Worm (Caenorhabditis elegans) whole organism, young adult: Measurements from ENCODE around the gene try-1.

Source experiments
- D2030.7 ChIP-seq: fragments of 200-800 bp; sonication (Bioruptor generic); IDR thresholded peaks from 2 replicates; pipeline ENCODE4 v1.3.6; 2022; ENCODE audit warnings: missing genetic modification reagents, missing genetic modification characterization, missing compliant biosample characterization
- F10E7.11 ChIP-seq: sonication (generic microtip); optimal IDR thresholded peaks from 2 replicates; lab custom pipeline; 2017; ENCODE audit warnings: mild to moderate bottlenecking, missing genetic modification characterization, moderate library complexity, missing compliant biosample characterization
- F23B12.7 ChIP-seq: sonication (generic microtip); optimal IDR thresholded peaks from 2 replicates; lab custom pipeline; 2017; ENCODE audit warnings: missing genetic modification characterization, mild to moderate bottlenecking, missing compliant biosample characterization, antibody characterized with exemption, moderate library complexity; ENCODE audit not compliant: insufficient read depth
- F49E8.2 ChIP-seq: sonication (generic microtip); optimal IDR thresholded peaks from 3 replicates; lab custom pipeline; 2017; ENCODE audit warnings: missing genetic modification characterization, mild to moderate bottlenecking, missing compliant biosample characterization, antibody characterized with exemption, moderate library complexity; ENCODE audit not compliant: insufficient read depth
- F52B5.7 ChIP-seq: sonication (generic microtip); optimal IDR thresholded peaks from 2 replicates; lab custom pipeline; 2016; ENCODE audit warnings: mild to moderate bottlenecking, missing genetic modification characterization, missing compliant biosample characterization
- K12H6.12 ChIP-seq: fragments of 200-800 bp; sonication (Bioruptor generic); optimal IDR thresholded peaks from 2 replicates; lab custom pipeline; 2018; ENCODE audit warnings: mild to moderate bottlenecking, missing genetic modification characterization, missing compliant biosample characterization
- Y53G8AR.9 ChIP-seq: fragments of 200-800 bp; sonication (Bioruptor generic); conservative IDR thresholded peaks from 2 replicates; pipeline ENCODE4 v1.3.6; 2022; ENCODE audit warnings: missing genetic modification reagents, missing genetic modification characterization, missing compliant biosample characterization
- aptf-2 ChIP-seq: fragments of 200-800 bp; sonication (Bioruptor generic); conservative IDR thresholded peaks from 2 replicates; pipeline ENCODE4 v1.3.6; 2022; ENCODE audit warnings: missing genetic modification reagents, missing genetic modification characterization, missing compliant biosample characterization
- atf-7 ChIP-seq: sonication (generic microtip); optimal IDR thresholded peaks from 2 replicates; lab custom pipeline; 2017; ENCODE audit warnings: mild to moderate bottlenecking, missing genetic modification characterization, missing compliant biosample characterization
- attf-3 ChIP-seq: fragments of 200-800 bp; sonication (Bioruptor generic); conservative IDR thresholded peaks from 2 replicates; pipeline ENCODE4 v1.3.6; 2022; ENCODE audit warnings: missing genetic modification reagents, missing genetic modification characterization, missing compliant biosample characterization
- attf-5 ChIP-seq: fragments of 200-800 bp; sonication (Bioruptor generic); optimal IDR thresholded peaks from 2 replicates; lab custom pipeline; 2018; ENCODE audit warnings: mild to moderate bottlenecking, missing genetic modification characterization, missing compliant biosample characterization
- attf-6 ChIP-seq: fragments of 200-800 bp; sonication (Bioruptor generic); IDR thresholded peaks from 2 replicates; pipeline ENCODE4 v1.3.6; 2022; ENCODE audit warnings: missing genetic modification reagents, missing genetic modification characterization, missing compliant biosample characterization
- bed-1 ChIP-seq: fragments of 200-800 bp; sonication (Bioruptor generic); IDR thresholded peaks from 2 replicates; pipeline ENCODE4 v1.3.6; 2022; ENCODE audit warnings: missing genetic modification reagents, missing genetic modification characterization, missing compliant biosample characterization
- bed-2 ChIP-seq: fragments of 200-800 bp; sonication (Bioruptor generic); IDR thresholded peaks from 2 replicates; pipeline ENCODE4 v1.3.6; 2022; ENCODE audit warnings: missing genetic modification reagents, missing genetic modification characterization, missing compliant biosample characterization
- ceh-100 ChIP-seq: fragments of 200-800 bp; sonication (Bioruptor generic); IDR thresholded peaks from 2 replicates; pipeline ENCODE4 v1.3.6; 2022; ENCODE audit warnings: missing genetic modification reagents, missing genetic modification characterization, missing compliant biosample characterization
- ceh-27 ChIP-seq: fragments of 200-800 bp; sonication (Bioruptor generic); optimal IDR thresholded peaks from 2 replicates; lab custom pipeline; 2018; ENCODE audit warnings: mild to moderate bottlenecking, missing genetic modification characterization, moderate library complexity, missing compliant biosample characterization
- dox-1 ChIP-seq: fragments of 200-800 bp; sonication (Bioruptor generic); IDR thresholded peaks from 2 replicates; pipeline ENCODE4 v1.3.6; 2022; ENCODE audit warnings: missing genetic modification reagents, missing genetic modification characterization, missing compliant biosample characterization
- dpl-1 ChIP-seq: fragments of 150-350 bp; optimal IDR thresholded peaks from 2 replicates; lab custom pipeline; 2014; ENCODE audit warnings: missing biosample characterization, missing genetic modification reagents, missing genetic modification characterization
- hmg-1.2 ChIP-seq: fragments of 200-800 bp; sonication (Bioruptor generic); IDR thresholded peaks from 2 replicates; pipeline ENCODE4 v1.3.6; 2022; ENCODE audit warnings: missing genetic modification reagents, missing genetic modification characterization, missing compliant biosample characterization
- lin-35 ChIP-seq, 3 experiments: fragments of 150-350 bp in 2 of 3; sonication (generic microtip) in 1 of 3; optimal IDR thresholded peaks; 2 replicates each; lab custom pipeline; 2014 to 2018; ENCODE audit warnings: missing biosample characterization in 3 of 3, missing genetic modification characterization in 3 of 3, missing genetic modification reagents in 3 of 3
- lin-40 ChIP-seq: sonication (generic microtip); optimal IDR thresholded peaks from 2 replicates; lab custom pipeline; 2016; ENCODE audit warnings: missing genetic modification characterization, mild to moderate bottlenecking, missing compliant biosample characterization, missing genotype, missing genetic modification reagents
- lsl-1 ChIP-seq: fragments of 200-800 bp; sonication (Bioruptor generic); optimal IDR thresholded peaks from 2 replicates; lab custom pipeline; 2018; ENCODE audit warnings: mild to moderate bottlenecking, missing genetic modification characterization, moderate library complexity, missing compliant biosample characterization
- mcd-1 ChIP-seq: fragments of 200-800 bp; sonication (Bioruptor generic); IDR thresholded peaks from 2 replicates; pipeline ENCODE4 v1.3.6; 2022; ENCODE audit warnings: missing genetic modification reagents, missing genetic modification characterization, missing compliant biosample characterization
- nhr-179 ChIP-seq: sonication (generic microtip); optimal IDR thresholded peaks from 2 replicates; lab custom pipeline; 2016; ENCODE audit warnings: mild to moderate bottlenecking, missing genetic modification characterization, missing compliant biosample characterization
- nhr-80 ChIP-seq: sonication (generic microtip); optimal IDR thresholded peaks from 2 replicates; lab custom pipeline; 2016; ENCODE audit warnings: missing genetic modification characterization, missing compliant biosample characterization
- pbrm-1 ChIP-seq: fragments of 200-800 bp; sonication (Bioruptor generic); IDR thresholded peaks from 2 replicates; pipeline ENCODE4 v1.3.6; 2022; ENCODE audit warnings: missing genetic modification reagents, missing genetic modification characterization, missing compliant biosample characterization
- pha-4 ChIP-seq: fragments of 150-350 bp; sonication (generic microtip); optimal IDR thresholded peaks from 2 replicates; lab custom pipeline; 2014; ENCODE audit warnings: missing biosample characterization, missing genetic modification reagents, missing genetic modification characterization
- rcor-1 ChIP-seq: fragments of 200-800 bp; sonication (Bioruptor generic); IDR thresholded peaks from 2 replicates; pipeline ENCODE4 v1.3.6; 2022; ENCODE audit warnings: missing genetic modification reagents, missing genetic modification characterization, missing compliant biosample characterization
- rpc-1 ChIP-seq, 2 experiments: fragments of 150-350 bp in 1 of 2; sonication (generic microtip) in 1 of 2; optimal IDR thresholded peaks; 2 replicates each; lab custom pipeline; 2014 to 2018; ENCODE audit warnings: missing biosample characterization in 1 of 2, missing genetic modification characterization in 1 of 2, missing genetic modification reagents in 1 of 2, missing genotype in 1 of 2
- snpc-1.3 ChIP-seq: sonication (generic microtip); optimal IDR thresholded peaks from 2 replicates; lab custom pipeline; 2017; ENCODE audit warnings: missing genetic modification characterization, mild to moderate bottlenecking, missing compliant biosample characterization, antibody characterized with exemption, moderate library complexity, missing genotype, missing genetic modification reagents; ENCODE audit not compliant: insufficient read depth
- snpc-4 ChIP-seq, 5 experiments: fragments of 150-350 bp in 1 of 5; sonication (generic microtip) in 4 of 5; optimal IDR thresholded peaks; 2 replicates each; lab custom pipeline; 2014 to 2018; ENCODE audit warnings: missing genetic modification characterization in 5 of 5, missing biosample characterization in 3 of 5, antibody characterized with exemption in 2 of 5, mild to moderate bottlenecking in 2 of 5, missing compliant biosample characterization in 2 of 5, missing genotype in 2 of 5, moderate library complexity in 2 of 5, missing genetic modification reagents in 1 of 5
- tbp1 ChIP-seq: fragments of 200-800 bp; sonication (Bioruptor generic); optimal IDR thresholded peaks from 2 replicates; lab custom pipeline; 2018; ENCODE audit warnings: mild to moderate bottlenecking, missing genetic modification characterization, missing compliant biosample characterization
- unc-130 ChIP-seq: sonication (generic microtip); optimal IDR thresholded peaks from 2 replicates; lab custom pipeline; 2016; ENCODE audit warnings: missing genetic modification reagents, missing genetic modification characterization, missing compliant biosample characterization
- zim-3 ChIP-seq: sonication (generic microtip); optimal IDR thresholded peaks from 2 replicates; lab custom pipeline; 2017; ENCODE audit warnings: mild to moderate bottlenecking, missing genetic modification characterization, moderate library complexity, missing compliant biosample characterization
- ztf-26 ChIP-seq: sonication (generic microtip); optimal IDR thresholded peaks from 2 replicates; lab custom pipeline; 2017; ENCODE audit warnings: missing genetic modification characterization, missing compliant biosample characterization
- ztf-28 ChIP-seq: fragments of 200-800 bp; sonication (Bioruptor generic); IDR thresholded peaks from 2 replicates; pipeline ENCODE4 v1.3.6; 2022; ENCODE audit warnings: missing genetic modification reagents, missing genetic modification characterization, missing compliant biosample characterization

try-1 gene

DNA sequence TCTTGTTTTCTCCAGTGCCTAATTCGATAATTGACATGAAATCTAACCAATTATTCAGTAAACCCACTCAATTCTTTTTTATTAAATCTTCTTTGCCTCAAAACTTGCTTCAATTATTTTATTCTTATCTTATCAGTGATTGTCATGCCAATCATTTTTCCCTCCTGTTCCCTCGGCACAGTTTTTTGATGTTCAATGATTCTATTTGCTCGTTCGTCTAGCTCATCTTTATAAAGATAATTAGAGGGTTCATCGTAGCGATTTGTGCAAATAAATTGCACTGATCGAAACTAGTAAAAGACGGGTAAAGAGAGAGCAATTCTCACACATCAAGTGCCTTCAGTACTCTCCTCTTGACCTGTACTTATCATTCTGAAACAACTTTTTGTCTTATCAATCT lies 18.3 kb upstream of the try-1 start:
- TF ChIP-seq nhr-80 (tag; lab: Kevin White, UChicago) (peak; percentile 81), tbp1 (no peak)

ce11 chrII:4966576-4966975 lies 17.2 kb upstream of the try-1 start:
- no peak for TF ChIP-seq dpl-1
- no peak for TF ChIP-seq ztf-28 (GFP tag; lab: Robert Waterston, UW)
- TF ChIP-seq bed-2 (GFP tag; lab: Robert Waterston, UW): no peak

ce11 chrII:4960690-4961089 lies 11.4 kb upstream of the try-1 start:
- TF ChIP-seq zim-3 (tag; lab: Kevin White, UChicago) (no peak), nhr-80 (tag; lab: Kevin White, UChicago) (peak; percentile 45)

DNA sequence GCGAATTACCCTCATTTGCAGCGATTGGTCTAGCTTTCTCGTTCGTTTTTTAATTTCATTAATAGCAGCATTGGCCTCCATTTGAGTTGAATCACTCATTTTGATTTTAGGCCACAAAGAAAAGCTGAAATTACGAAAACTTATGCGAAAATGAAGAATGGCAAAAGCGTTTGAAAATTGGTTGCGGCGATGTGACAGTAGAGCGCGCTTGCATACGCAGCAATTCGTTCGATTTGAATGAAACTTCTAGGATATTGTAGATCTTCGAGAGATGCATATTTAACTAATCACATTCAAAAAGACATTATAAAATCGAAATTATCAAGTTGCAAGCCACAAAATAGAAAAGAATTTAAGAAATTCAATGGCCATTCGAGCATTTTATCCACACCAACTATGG lies 10.4 kb upstream of the try-1 start, which contains the start of gene ulp-2:
Gene ulp-2 (minus strand): TSS at position 158 of the 400 bp plus-strand sequence.
- TF ChIP-seq hmg-1.2 (GFP tag; lab: Robert Waterston, UW): peak; percentile 15; the same call in 1 of the 2 replicates
- TF ChIP-seq bed-1 (GFP tag; lab: Robert Waterston, UW): no peak
- TF ChIP-seq, all 124 proteins: peak for 1

DNA sequence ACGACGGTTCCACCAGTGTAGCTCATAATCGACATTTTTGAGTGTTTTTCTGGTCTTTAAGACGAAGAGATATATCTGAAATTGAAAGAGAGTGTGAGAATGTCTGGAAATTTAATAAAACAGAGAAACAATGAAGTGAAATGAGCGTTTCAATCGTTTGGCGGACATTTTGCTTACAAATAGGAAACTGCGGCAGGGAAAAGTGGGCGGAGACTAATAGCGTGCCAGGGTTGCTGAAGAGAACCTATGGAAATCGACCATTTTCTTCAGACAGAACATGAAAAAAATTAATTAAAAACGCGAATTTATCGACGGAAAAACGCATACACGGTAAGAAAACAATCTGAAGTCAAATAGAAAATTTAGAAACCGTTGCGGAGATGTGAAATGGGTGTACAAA lies 6.0 kb upstream of the try-1 start, which contains the start of gene pbs-3:
Gene pbs-3 (minus strand): TSS at position 75 of the 400 bp plus-strand sequence.
- no peak for TF ChIP-seq nhr-179 (tag; lab: Kevin White, UChicago)
- 0 out of 2 replicates have a peak, but pooled peaks have one; percentile 44 for TF ChIP-seq aptf-2 (GFP tag; lab: Robert Waterston, UW)
- peak; percentile 31; the same call in 1 of the 2 replicates for TF ChIP-seq Y53G8AR.9 (GFP tag; lab: Robert Waterston, UW)
- peak; percentile 48 for TF ChIP-seq F49E8.2 (tag; lab: Kevin White, UChicago)
- no peak for TF ChIP-seq attf-6 (GFP tag; lab: Robert Waterston, UW)
- no peak for TF ChIP-seq atf-7 (tag; lab: Kevin White, UChicago)
- peak; percentile 93 for TF ChIP-seq ceh-100 (GFP tag; lab: Robert Waterston, UW)
- TF ChIP-seq F52B5.7: no peak
- peak; percentile 25 for TF ChIP-seq ceh-27 (GFP tag; lab: Kevin White, UChicago)
- TF ChIP-seq lsl-1: peak; percentile 30
- peak; percentile 64 for TF ChIP-seq mcd-1 (GFP tag; lab: Robert Waterston, UW)
- peak in 1 of 3 experiments; percentile 27 for TF ChIP-seq lin-35 (GFP tag; optimal IDR thresholded peaks at IDR 0.05; lab: Kevin White, UChicago)
- TF ChIP-seq hmg-1.2 (GFP tag; lab: Robert Waterston, UW): peak; percentile 5; the same call in 1 of the 2 replicates
- peak; percentile 53; the same call in 1 of the 2 replicates for TF ChIP-seq dox-1 (GFP tag; lab: Robert Waterston, UW)
- peak; percentile 13 for TF ChIP-seq pha-4
- TF ChIP-seq attf-5 (GFP tag; lab: Kevin White, UChicago): peak; percentile 81
- TF ChIP-seq snpc-1.3: peak; percentile 34
- TF ChIP-seq unc-130: peak; percentile 9
- TF ChIP-seq D2030.7 (GFP tag; lab: Robert Waterston, UW): peak; percentile 61
- TF ChIP-seq ztf-26 (tag; lab: Kevin White, UChicago): no peak
- peak; percentile 85 for TF ChIP-seq F23B12.7 (tag; lab: Kevin White, UChicago)
- TF ChIP-seq attf-3 (GFP tag; lab: Robert Waterston, UW): 0 out of 2 replicates have a peak, but pooled peaks have one; percentile 47
- TF ChIP-seq pbrm-1: peak; percentile 41; the same call in 1 of the 2 replicates
- TF ChIP-seq nhr-80 (tag; lab: Kevin White, UChicago): peak; percentile 44
- TF ChIP-seq snpc-4 (GFP tag; optimal IDR thresholded peaks at IDR 0.05; lab: Kevin White, UChicago): no peak
- TF ChIP-seq snpc-4 (tag; optimal IDR thresholded peaks at IDR 0.05; lab: Kevin White, UChicago): peak in 1 of 4 experiments; percentile 16
- TF ChIP-seq dpl-1: peak; percentile 7
- no peak for TF ChIP-seq F10E7.11
- TF ChIP-seq rpc-1 (optimal IDR thresholded peaks at IDR 0.05; lab: Kevin White, UChicago): peak; percentile 1
- TF ChIP-seq rpc-1 (tag; optimal IDR thresholded peaks at IDR 0.05; lab: Kevin White, UChicago): no peak
- TF ChIP-seq lin-40 (tag; lab: Kevin White, UChicago): no peak
- peak; percentile 33; the same call in 1 of the 2 replicates for TF ChIP-seq rcor-1
- TF ChIP-seq K12H6.12: peak; percentile 19
